Worm (Caenorhabditis elegans): ENCODE measurements around the gene lin-31.

Gene lin-31

DNA sequence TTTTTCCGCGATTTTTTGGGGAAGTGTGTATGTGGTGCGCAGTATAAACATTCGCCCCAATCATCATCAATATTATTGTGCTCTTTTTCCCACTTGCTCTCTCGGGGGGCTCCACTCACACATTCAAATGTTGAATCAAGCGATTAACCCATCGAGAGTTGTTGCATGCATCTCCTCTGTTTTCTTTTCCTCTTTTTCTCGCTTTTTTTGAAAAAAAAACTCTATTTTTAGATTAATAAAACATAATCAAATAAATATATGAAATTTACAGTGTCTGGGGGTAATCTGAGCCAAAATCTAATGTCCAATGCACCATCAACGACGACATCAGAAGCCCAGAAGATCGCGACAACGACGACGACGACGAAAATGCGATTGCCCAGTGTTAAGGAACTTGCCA lies 22.3 kb downstream of the lin-31 start, which contains the start of gene ephx-1:
Gene ephx-1, plus strand, starts transcription at position 301 of the 400 bp plus-strand sequence.
- TF ChIP-seq med-1 (GFP tag; optimal IDR thresholded peaks at IDR 0.05; ENCODE audit: insufficient read depth) (no peak), T22C8.4 (GFP tag; IDR thresholded peaks at IDR 0.05) (no peak), ref-1 (GFP tag; conservative IDR thresholded peaks at IDR 0.05) (no peak)

DNA sequence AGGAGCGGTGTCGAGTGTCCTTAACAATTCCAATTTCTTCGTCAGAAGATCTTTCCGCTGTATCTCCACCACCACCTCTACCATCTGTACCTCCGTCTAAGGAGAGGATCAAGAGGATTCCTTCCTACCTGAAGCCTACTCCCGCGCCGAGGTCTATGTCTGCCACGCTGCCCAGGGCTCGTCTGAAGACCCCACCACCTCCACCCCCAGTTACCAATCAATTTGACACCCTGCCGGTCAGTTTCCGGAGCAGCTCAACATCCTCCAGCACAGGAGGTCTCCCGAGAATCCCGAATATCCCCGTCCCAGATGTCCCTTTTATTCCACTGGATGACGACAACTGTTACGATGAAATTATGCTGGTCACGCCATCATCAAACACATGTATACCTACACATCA lies 25.6 kb downstream of the lin-31 start:
- no peak for TF ChIP-seq ztf-23 (GFP tag; IDR thresholded peaks at IDR 0.05)
- TF ChIP-seq ztf-29 (GFP tag; IDR thresholded peaks at IDR 0.05), result no peak
- TF ChIP-seq tab-1 (GFP tag; IDR thresholded peaks at IDR 0.05), result no peak
- no peak for TF ChIP-seq ref-1 (GFP tag; conservative IDR thresholded peaks at IDR 0.05)
- no peak for TF ChIP-seq T22C8.4 (GFP tag; IDR thresholded peaks at IDR 0.05)
- no peak for TF ChIP-seq klf-2 (GFP tag; conservative IDR thresholded peaks at IDR 0.05)
- no peak for TF ChIP-seq flt-1 (GFP tag; IDR thresholded peaks at IDR 0.05)
- no peak for TF ChIP-seq med-1 (GFP tag; optimal IDR thresholded peaks at IDR 0.05; ENCODE audit: insufficient read depth)
- TF ChIP-seq cog-1 (tag; optimal IDR thresholded peaks at IDR 0.05), result no peak

DNA sequence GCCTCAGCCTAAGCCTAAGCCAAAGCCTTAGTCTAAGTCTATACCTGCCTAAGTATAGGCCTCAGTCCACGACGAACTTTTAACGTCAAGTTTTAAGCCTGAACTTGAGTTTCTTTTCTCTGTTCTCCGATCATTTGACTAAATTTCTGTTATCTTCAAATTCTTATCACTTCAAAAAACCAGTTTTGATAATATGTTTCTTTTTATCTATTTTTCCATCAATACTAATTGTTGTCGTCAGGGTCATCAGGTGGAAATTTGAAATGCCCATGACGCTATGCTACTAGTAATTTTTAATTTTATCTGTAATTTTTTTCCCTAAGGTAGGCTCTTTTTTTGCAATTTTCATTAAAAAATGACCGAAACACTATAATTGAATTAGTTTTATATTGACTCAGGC lies 29.2 kb downstream of the lin-31 start:
- TF ChIP-seq ref-1 (GFP tag; conservative IDR thresholded peaks at IDR 0.05) (no peak), med-1 (GFP tag; optimal IDR thresholded peaks at IDR 0.05; ENCODE audit: insufficient read depth) (no peak), ztf-23 (GFP tag; IDR thresholded peaks at IDR 0.05) (no peak), klf-2 (GFP tag; conservative IDR thresholded peaks at IDR 0.05) (no peak), T22C8.4 (GFP tag; IDR thresholded peaks at IDR 0.05) (no peak), flt-1 (GFP tag; IDR thresholded peaks at IDR 0.05) (no peak), cog-1 (tag; optimal IDR thresholded peaks at IDR 0.05) (no peak), ztf-29 (GFP tag; IDR thresholded peaks at IDR 0.05) (no peak), tab-1 (GFP tag; IDR thresholded peaks at IDR 0.05) (no peak)

DNA sequence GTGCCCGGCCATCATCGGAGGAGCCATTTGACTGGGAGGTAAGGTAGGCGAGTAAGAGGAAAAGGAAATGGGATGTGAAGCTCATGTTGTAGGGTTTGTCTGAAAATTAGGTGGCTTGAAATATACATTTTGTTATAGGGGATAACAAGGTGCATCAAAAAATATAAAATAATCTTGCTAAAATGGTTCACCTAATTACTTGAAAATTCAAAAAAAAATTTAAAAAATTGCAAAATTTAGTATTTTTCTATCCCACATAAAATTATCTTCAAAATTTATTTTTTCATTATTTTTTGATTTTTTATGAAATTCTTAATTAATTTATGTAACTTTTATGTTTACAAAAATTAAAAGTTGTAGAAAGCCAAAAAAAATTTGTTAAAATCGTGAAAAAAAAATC lies 36.3 kb downstream of the lin-31 start, which contains the start of gene K07D4.6:
Gene K07D4.6, minus strand, starts transcription at position 101 of the 400 bp plus-strand sequence.
- TF ChIP-seq tab-1 (GFP tag; IDR thresholded peaks at IDR 0.05) (no peak), cog-1 (tag; optimal IDR thresholded peaks at IDR 0.05) (no peak), ztf-29 (GFP tag; IDR thresholded peaks at IDR 0.05) (no peak), flt-1 (GFP tag; IDR thresholded peaks at IDR 0.05) (no peak)

DNA sequence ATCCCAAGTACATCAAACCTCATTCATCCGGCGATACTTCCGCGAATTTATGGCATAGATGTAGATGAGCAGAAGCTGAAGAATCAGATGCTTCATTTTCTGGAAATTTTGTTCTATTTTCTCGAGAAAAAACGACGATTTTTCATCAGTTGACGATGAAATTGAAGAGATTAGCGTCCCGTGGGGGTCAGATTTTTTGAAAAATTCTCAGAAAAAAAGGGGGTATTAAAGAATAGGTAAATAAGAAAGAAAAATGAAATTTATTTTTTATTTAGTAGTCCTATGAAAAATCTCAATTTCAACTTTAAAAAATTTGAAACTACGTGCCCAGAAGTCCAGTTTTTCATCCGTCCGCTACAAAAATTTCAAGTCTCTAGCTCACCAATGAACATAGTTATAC lies 43.1 kb downstream of the lin-31 start, which contains the start of gene K07D4.5:
Gene K07D4.5, minus strand, starts transcription at position 101 of the 400 bp plus-strand sequence.
- TF ChIP-seq ref-1 (GFP tag; conservative IDR thresholded peaks at IDR 0.05) (no peak), klf-2 (GFP tag; conservative IDR thresholded peaks at IDR 0.05) (no peak), med-1 (GFP tag; optimal IDR thresholded peaks at IDR 0.05; ENCODE audit: insufficient read depth) (no peak), ztf-29 (GFP tag; IDR thresholded peaks at IDR 0.05) (no peak)

DNA sequence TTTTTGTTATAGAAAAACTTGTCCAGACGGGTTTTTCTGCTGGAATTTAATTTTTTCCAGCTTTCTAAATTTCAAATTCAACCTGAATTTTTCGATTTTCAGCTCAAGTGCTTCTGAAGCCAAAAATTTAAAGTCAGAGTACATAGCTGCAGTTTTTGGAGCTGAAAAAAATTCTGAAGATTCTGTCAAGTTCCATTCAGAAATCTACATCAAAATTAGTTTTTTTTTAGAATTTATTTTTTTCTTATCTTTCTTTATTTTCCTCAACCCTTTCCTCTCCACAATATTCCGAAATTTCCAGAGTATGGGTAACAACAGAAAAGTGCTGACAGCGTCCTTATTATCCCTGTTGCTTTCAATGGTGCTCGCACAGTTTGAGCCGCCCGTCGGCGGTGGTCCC lies 45.9 kb downstream of the lin-31 start, which contains the start of gene K07D4.9:
Gene K07D4.9, plus strand, starts transcription at position 301 of the 400 bp plus-strand sequence.
- TF ChIP-seq T22C8.4 (GFP tag; IDR thresholded peaks at IDR 0.05), result no peak
- TF ChIP-seq tab-1 (GFP tag; IDR thresholded peaks at IDR 0.05), result no peak
- no peak for TF ChIP-seq flt-1 (GFP tag; IDR thresholded peaks at IDR 0.05)
- TF ChIP-seq ref-1 (GFP tag; conservative IDR thresholded peaks at IDR 0.05), result no peak
- no peak for TF ChIP-seq ztf-29 (GFP tag; IDR thresholded peaks at IDR 0.05)
- no peak for TF ChIP-seq cog-1 (tag; optimal IDR thresholded peaks at IDR 0.05)
- TF ChIP-seq med-1 (GFP tag; optimal IDR thresholded peaks at IDR 0.05; ENCODE audit: insufficient read depth), result no peak
- TF ChIP-seq klf-2 (GFP tag; conservative IDR thresholded peaks at IDR 0.05), result no peak
- no peak for TF ChIP-seq ztf-23 (GFP tag; IDR thresholded peaks at IDR 0.05)

DNA sequence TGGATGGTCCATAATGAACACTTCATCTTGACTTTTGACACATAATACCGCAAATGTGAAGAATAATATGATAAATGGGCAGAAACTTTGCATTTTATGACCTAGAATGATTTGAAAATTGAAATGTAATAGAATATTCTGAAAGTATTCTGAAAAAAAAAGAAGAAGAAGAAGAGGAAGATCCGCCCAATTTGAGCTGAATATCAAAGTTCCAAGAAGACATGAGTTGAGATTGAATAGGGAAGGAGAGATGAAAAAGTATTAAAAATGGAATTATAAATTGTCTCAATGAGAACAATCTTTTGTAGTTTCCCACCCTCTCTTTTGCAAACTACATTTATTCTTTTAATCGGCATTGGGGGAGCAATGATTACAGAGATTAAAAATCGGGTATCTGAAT lies 49.9 kb downstream of the lin-31 start, which contains the start of gene K07D4.4:
Gene K07D4.4, minus strand, starts transcription at position 101 of the 400 bp plus-strand sequence.
- TF ChIP-seq tab-1 (GFP tag; IDR thresholded peaks at IDR 0.05) (no peak), klf-2 (GFP tag; conservative IDR thresholded peaks at IDR 0.05) (no peak), ztf-23 (GFP tag; IDR thresholded peaks at IDR 0.05) (no peak), cog-1 (tag; optimal IDR thresholded peaks at IDR 0.05) (no peak), ref-1 (GFP tag; conservative IDR thresholded peaks at IDR 0.05) (no peak), flt-1 (GFP tag; IDR thresholded peaks at IDR 0.05) (no peak), T22C8.4 (GFP tag; IDR thresholded peaks at IDR 0.05) (no peak), med-1 (GFP tag; optimal IDR thresholded peaks at IDR 0.05; ENCODE audit: insufficient read depth) (no peak), ztf-29 (GFP tag; IDR thresholded peaks at IDR 0.05) (no peak)

Data from whole organism, midembryonic.